Worm (Caenorhabditis elegans) whole organism, L3 larva: Measurements from ENCODE around the gene C52E2.4.
"Not testable (repeated sequence)": the region's sequence is repeated elsewhere in the genome, so short reads cannot be mapped to it uniquely, and the experiment has no call there.

Source experiments
- aly-2 ChIP-seq: fragments of 150-350 bp; optimal IDR thresholded peaks from 2 replicates; lab custom pipeline; 2014; ENCODE audit warnings: missing biosample characterization, missing genetic modification characterization
- lin-39 ChIP-seq: fragments of 150-350 bp; optimal IDR thresholded peaks from 2 replicates; lab custom pipeline; 2018; ENCODE audit warnings: missing biosample characterization, missing genetic modification reagents, missing genetic modification characterization
- mdl-1 ChIP-seq: fragments of 150-350 bp; optimal IDR thresholded peaks from 2 replicates; lab custom pipeline; 2014; ENCODE audit warnings: missing biosample characterization, missing genetic modification characterization
- nhr-28 ChIP-seq: fragments of 150-350 bp; optimal IDR thresholded peaks from 2 replicates; lab custom pipeline; 2014; ENCODE audit warnings: missing biosample characterization, missing genetic modification characterization
- nhr-77 ChIP-seq: fragments of 150-350 bp; optimal IDR thresholded peaks from 2 replicates; lab custom pipeline; 2014; ENCODE audit warnings: missing biosample characterization, missing genetic modification characterization
- unc-62 ChIP-seq: fragments of 150-350 bp; sonication (generic microtip); optimal IDR thresholded peaks from 4 replicates; lab custom pipeline; 2014; ENCODE audit warnings: missing biosample characterization, missing genetic modification reagents, missing genetic modification characterization

- not testable (repeated sequence) for TF ChIP-seq aly-2; lin-39; nhr-28 (tag; lab: Kevin White, UChicago); nhr-77; unc-62 (GFP tag; lab: Kevin White, UChicago); mdl-1 (tag; lab: Kevin White, UChicago)
Observed at ce11 chrII:1823597-1823996, 19.3 kb upstream of the C52E2.4 start.
